Worm (Caenorhabditis elegans) whole organism, L3 larva: ENCODE results near the gene K07F5.14.

Experiments
- R02D3.7 ChIP-seq: fragments of 150-350 bp; optimal IDR thresholded peaks from 2 replicates; lab custom pipeline; 2014; ENCODE audit warnings: missing biosample characterization, missing genetic modification characterization
- ZK546.5 ChIP-seq: sonication (generic microtip); optimal IDR thresholded peaks from 2 replicates; lab custom pipeline; 2017; ENCODE audit warnings: missing biosample characterization, missing genetic modification characterization
- aly-2 ChIP-seq: fragments of 150-350 bp; optimal IDR thresholded peaks from 2 replicates; lab custom pipeline; 2014; ENCODE audit warnings: missing biosample characterization, missing genetic modification characterization
- ama-1 ChIP-seq: fragments of 150-350 bp; optimal IDR thresholded peaks from 2 replicates; lab custom pipeline; 2018
- ceh-16 ChIP-seq: sonication (generic microtip); optimal IDR thresholded peaks from 2 replicates; lab custom pipeline; 2017; ENCODE audit warnings: missing biosample characterization, missing genetic modification characterization
- ceh-28 ChIP-seq: fragments of 150-350 bp; optimal IDR thresholded peaks from 2 replicates; lab custom pipeline; 2014; ENCODE audit warnings: missing biosample characterization, missing genetic modification reagents, missing genetic modification characterization
- ceh-82 ChIP-seq: fragments of 150-350 bp; optimal IDR thresholded peaks from 2 replicates; lab custom pipeline; 2014; ENCODE audit warnings: missing biosample characterization, missing genetic modification characterization
- ceh-9 ChIP-seq: sonication (generic microtip); optimal IDR thresholded peaks from 2 replicates; lab custom pipeline; 2018; ENCODE audit warnings: missing biosample characterization, missing genetic modification characterization
- daf-12 ChIP-seq: fragments of 150-350 bp; optimal IDR thresholded peaks from 2 replicates; lab custom pipeline; 2014; ENCODE audit warnings: missing biosample characterization, missing genetic modification reagents, missing genetic modification characterization
- egl-5 ChIP-seq: fragments of 150-350 bp; optimal IDR thresholded peaks from 2 replicates; lab custom pipeline; 2017; ENCODE audit warnings: missing biosample characterization, missing genetic modification reagents, missing genetic modification characterization, inconsistent platforms
- elt-1 ChIP-seq: fragments of 150-350 bp; optimal IDR thresholded peaks from 2 replicates; lab custom pipeline; 2014; ENCODE audit warnings: missing biosample characterization, missing genetic modification characterization
- elt-2 ChIP-seq: sonication (generic microtip); optimal IDR thresholded peaks from 2 replicates; lab custom pipeline; 2016; ENCODE audit warnings: missing genetic modification reagents, mild to moderate bottlenecking, missing genetic modification characterization, missing compliant biosample characterization
- elt-3 ChIP-seq, 3 experiments: fragments of 150-350 bp in 1 of 3; sonication (generic microtip) in 2 of 3; optimal IDR thresholded peaks; 2 replicates in 2 of 3; 4 replicates in 1 of 3; lab custom pipeline; 2014 to 2017; ENCODE audit warnings: missing biosample characterization in 3 of 3, missing genetic modification characterization in 3 of 3
- eor-1 ChIP-seq, 2 experiments: fragments of 150-350 bp; optimal IDR thresholded peaks; 2 replicates each; lab custom pipeline; 2014 to 2018; ENCODE audit warnings: missing biosample characterization in 2 of 2, missing genetic modification characterization in 2 of 2
- fkh-10 ChIP-seq: sonication (generic microtip); optimal IDR thresholded peaks from 2 replicates; lab custom pipeline; 2017; ENCODE audit warnings: missing biosample characterization, missing genetic modification reagents, missing genetic modification characterization
- fkh-2 ChIP-seq: fragments of 150-350 bp; optimal IDR thresholded peaks from 2 replicates; lab custom pipeline; 2014; ENCODE audit warnings: missing biosample characterization, missing genetic modification reagents, missing genetic modification characterization
- fos-1 ChIP-seq: fragments of 150-350 bp; optimal IDR thresholded peaks from 2 replicates; lab custom pipeline; 2014; ENCODE audit warnings: missing biosample characterization, missing genetic modification characterization
- hmg-11 ChIP-seq: sonication (generic microtip); optimal IDR thresholded peaks from 2 replicates; lab custom pipeline; 2016; ENCODE audit warnings: missing genetic modification characterization, missing compliant biosample characterization
- jun-1 ChIP-seq: fragments of 150-350 bp; optimal IDR thresholded peaks from 2 replicates; lab custom pipeline; 2014; ENCODE audit warnings: missing biosample characterization, missing genetic modification reagents, missing genetic modification characterization
- lin-15B ChIP-seq: fragments of 150-350 bp; optimal IDR thresholded peaks from 2 replicates; lab custom pipeline; 2014; ENCODE audit warnings: missing biosample characterization, missing genetic modification characterization
- lin-39 ChIP-seq: fragments of 150-350 bp; optimal IDR thresholded peaks from 2 replicates; lab custom pipeline; 2018; ENCODE audit warnings: missing biosample characterization, missing genetic modification reagents, missing genetic modification characterization
- lsy-12 ChIP-seq: sonication (generic microtip); optimal IDR thresholded peaks from 2 replicates; lab custom pipeline; 2016; ENCODE audit warnings: mild to moderate bottlenecking, missing genetic modification characterization, missing compliant biosample characterization
- mdl-1 ChIP-seq: fragments of 150-350 bp; optimal IDR thresholded peaks from 2 replicates; lab custom pipeline; 2014; ENCODE audit warnings: missing biosample characterization, missing genetic modification characterization
- mml-1 ChIP-seq: fragments of 150-350 bp; sonication (generic microtip); optimal IDR thresholded peaks from 3 replicates; lab custom pipeline; 2014; ENCODE audit warnings: missing biosample characterization, missing genetic modification characterization
- nfya-1 ChIP-seq: sonication (generic microtip); optimal IDR thresholded peaks from 2 replicates; lab custom pipeline; 2017; ENCODE audit warnings: missing genetic modification characterization, mild to moderate bottlenecking, missing compliant biosample characterization, antibody characterized with exemption, moderate library complexity; ENCODE audit not compliant: insufficient read depth
- nhr-11 ChIP-seq: fragments of 150-350 bp; optimal IDR thresholded peaks from 2 replicates; lab custom pipeline; 2014; ENCODE audit warnings: missing biosample characterization, missing genetic modification characterization
- nhr-12 ChIP-seq: fragments of 150-350 bp; optimal IDR thresholded peaks from 2 replicates; lab custom pipeline; 2014; ENCODE audit warnings: missing biosample characterization, missing genetic modification characterization
- nhr-23 ChIP-seq: fragments of 150-350 bp; optimal IDR thresholded peaks from 2 replicates; lab custom pipeline; 2014; ENCODE audit warnings: missing biosample characterization, missing genetic modification reagents, missing genetic modification characterization
- nhr-237 ChIP-seq: fragments of 150-350 bp; optimal IDR thresholded peaks from 2 replicates; lab custom pipeline; 2014; ENCODE audit warnings: missing biosample characterization, missing genetic modification characterization
- nhr-25 ChIP-seq: sonication (generic microtip); optimal IDR thresholded peaks from 2 replicates; lab custom pipeline; 2017; ENCODE audit warnings: missing biosample characterization, missing genetic modification characterization
- nhr-28 ChIP-seq: fragments of 150-350 bp; optimal IDR thresholded peaks from 2 replicates; lab custom pipeline; 2014; ENCODE audit warnings: missing biosample characterization, missing genetic modification characterization
- nhr-67 ChIP-seq: fragments of 150-350 bp; optimal IDR thresholded peaks from 2 replicates; lab custom pipeline; 2014; ENCODE audit warnings: missing biosample characterization, missing genetic modification characterization
- nhr-76 ChIP-seq: fragments of 150-350 bp; sonication (generic microtip); optimal IDR thresholded peaks from 5 replicates; lab custom pipeline; 2014; ENCODE audit warnings: missing biosample characterization, missing genetic modification characterization
- nhr-77 ChIP-seq: fragments of 150-350 bp; optimal IDR thresholded peaks from 2 replicates; lab custom pipeline; 2014; ENCODE audit warnings: missing biosample characterization, missing genetic modification characterization
- pqm-1 ChIP-seq: fragments of 150-350 bp; optimal IDR thresholded peaks from 2 replicates; lab custom pipeline; 2017; ENCODE audit warnings: missing biosample characterization, missing genetic modification characterization, inconsistent platforms
- skn-1 ChIP-seq: fragments of 150-350 bp; optimal IDR thresholded peaks from 2 replicates; lab custom pipeline; 2014; ENCODE audit warnings: missing biosample characterization, missing genetic modification characterization
- snpc-4 ChIP-seq: fragments of 150-350 bp; optimal IDR thresholded peaks from 2 replicates; lab custom pipeline; 2014; ENCODE audit warnings: missing biosample characterization, missing genetic modification characterization
- tbx-2 ChIP-seq: sonication (generic microtip); optimal IDR thresholded peaks from 2 replicates; lab custom pipeline; 2016; ENCODE audit warnings: mild to moderate bottlenecking, missing genetic modification characterization, missing compliant biosample characterization
- unc-39 ChIP-seq: sonication (generic microtip); optimal IDR thresholded peaks from 4 replicates; lab custom pipeline; 2017; ENCODE audit warnings: missing biosample characterization, missing genetic modification characterization
- unc-62 ChIP-seq: fragments of 150-350 bp; sonication (generic microtip); optimal IDR thresholded peaks from 4 replicates; lab custom pipeline; 2014; ENCODE audit warnings: missing biosample characterization, missing genetic modification reagents, missing genetic modification characterization
- ztf-4 ChIP-seq: fragments of 150-350 bp; optimal IDR thresholded peaks from 2 replicates; lab custom pipeline; 2014; ENCODE audit warnings: missing biosample characterization, missing genetic modification characterization

Gene K07F5.14

DNA sequence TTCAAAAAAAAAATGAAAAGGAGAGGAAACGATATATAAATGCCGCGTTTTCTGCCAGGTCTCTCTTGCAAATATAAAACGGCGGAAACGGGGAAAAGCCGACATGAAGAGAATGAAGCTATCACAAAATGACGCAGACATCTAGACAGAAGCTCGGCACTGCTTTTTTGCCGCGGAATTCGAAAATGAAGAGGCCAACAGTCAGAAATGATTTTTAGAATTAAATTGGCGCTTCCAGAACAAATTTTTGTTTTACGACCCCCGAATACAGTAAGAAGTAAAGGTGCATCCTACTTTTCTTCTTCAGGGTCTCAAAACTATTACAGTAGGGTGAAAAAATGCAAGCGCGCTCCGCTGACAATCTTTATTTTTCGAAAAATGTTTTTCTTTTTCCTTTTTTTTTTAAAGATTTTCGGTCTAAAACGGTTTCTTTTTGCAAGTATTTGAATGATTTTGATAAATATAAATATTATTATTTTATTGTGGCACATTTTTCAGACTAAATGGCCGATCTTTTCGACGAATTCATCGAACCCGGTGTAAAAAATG, 36.8 kb upstream of the K07F5.14 start, which contains the start of gene mtr-4:
Gene mtr-4, plus strand, starts transcription at position 499 of the 549 bp plus-strand sequence.
- TF ChIP-seq ceh-9 (tag; lab: Kevin White, UChicago) (no peak), ceh-16 (no peak), pqm-1 (no peak), fos-1 (no peak), ama-1 (lab: Kevin White, UChicago) (no peak), nhr-77 (tag; lab: Kevin White, UChicago) (no peak), nhr-28 (tag; lab: Kevin White, UChicago) (no peak), nhr-237 (no peak), lin-15B (tag; lab: Kevin White, UChicago) (peak; percentile 62), ceh-28 (no peak), elt-1 (tag; lab: Kevin White, UChicago) (no peak), mml-1 (tag; lab: Kevin White, UChicago) (no peak), fkh-2 (tag; lab: Kevin White, UChicago) (no peak), nhr-12 (tag; lab: Kevin White, UChicago) (no peak), skn-1 (tag; lab: Kevin White, UChicago) (peak; percentile 24), elt-3 (tag; optimal IDR thresholded peaks at IDR 0.05; lab: Kevin White, UChicago) (no peak), egl-5 (tag; lab: Kevin White, UChicago) (peak; percentile 27), eor-1 (tag; optimal IDR thresholded peaks at IDR 0.05; lab: Kevin White, UChicago) (no peak), nhr-23 (tag; lab: Kevin White, UChicago) (no peak), unc-39 (tag; lab: Kevin White, UChicago) (no peak), R02D3.7 (no peak), mdl-1 (tag; lab: Kevin White, UChicago) (no peak), fkh-10 (GFP tag; lab: Kevin White, UChicago) (no peak), lsy-12 (tag; lab: Kevin White, UChicago) (no peak), nfya-1 (tag; lab: Kevin White, UChicago) (no peak), nhr-67 (tag; lab: Kevin White, UChicago) (no peak), snpc-4 (tag; lab: Kevin White, UChicago) (no peak), ZK546.5 (tag; lab: Kevin White, UChicago) (no peak), elt-2 (tag; lab: Kevin White, UChicago) (peak; percentile 85), tbx-2 (tag; lab: Kevin White, UChicago) (no peak)

DNA sequence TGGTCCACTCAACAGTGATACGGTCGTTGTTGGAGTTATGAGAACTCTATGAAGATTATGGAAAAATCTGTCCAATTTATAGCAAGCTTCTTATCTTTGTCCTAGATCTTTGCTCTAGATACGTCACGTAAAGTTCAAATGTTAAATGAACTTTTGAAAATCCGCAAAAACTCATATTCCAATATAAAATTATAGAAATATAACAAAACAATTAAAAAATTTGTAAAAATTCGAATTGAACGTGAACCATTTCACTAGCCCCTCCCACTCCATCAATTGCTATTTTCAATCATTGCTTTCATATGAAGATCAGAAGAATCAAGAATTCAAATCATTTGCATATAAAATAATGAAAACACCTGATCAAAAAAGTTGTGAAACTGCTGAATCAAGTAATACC, 29.4 kb upstream of the K07F5.14 start, which contains the start of gene kin-21:
Gene kin-21, plus strand, starts transcription at position 301 of the 400 bp plus-strand sequence.
- TF ChIP-seq jun-1 (tag; lab: Kevin White, UChicago), result no peak
- TF ChIP-seq egl-5 (tag; lab: Kevin White, UChicago), result no peak

DNA sequence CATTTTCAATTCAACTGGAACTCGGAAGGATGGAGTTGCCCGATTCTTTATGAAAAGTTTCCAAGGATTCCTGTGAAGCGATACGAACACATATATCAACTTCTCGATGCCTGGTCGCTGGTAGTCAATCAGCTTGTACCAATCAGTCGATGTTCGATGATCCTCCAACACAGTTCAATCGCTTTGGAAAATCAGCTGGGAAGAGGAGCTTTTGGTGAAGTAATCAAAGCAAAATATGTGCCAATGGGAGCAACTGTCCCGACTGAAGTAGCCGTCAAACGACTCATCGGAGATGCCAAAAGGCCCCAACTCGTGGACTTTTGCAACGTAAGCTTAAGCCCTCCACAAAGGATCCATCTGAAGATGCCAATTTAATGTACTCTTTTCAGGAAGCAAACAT, 28.7 kb upstream of the K07F5.14 start:
- no peak for TF ChIP-seq hmg-11 (tag; lab: Kevin White, UChicago)
- TF ChIP-seq ZK546.5 (tag; lab: Kevin White, UChicago), result no peak
- no peak for TF ChIP-seq aly-2 (tag; lab: Kevin White, UChicago)
- no peak for TF ChIP-seq mml-1 (tag; lab: Kevin White, UChicago)

DNA sequence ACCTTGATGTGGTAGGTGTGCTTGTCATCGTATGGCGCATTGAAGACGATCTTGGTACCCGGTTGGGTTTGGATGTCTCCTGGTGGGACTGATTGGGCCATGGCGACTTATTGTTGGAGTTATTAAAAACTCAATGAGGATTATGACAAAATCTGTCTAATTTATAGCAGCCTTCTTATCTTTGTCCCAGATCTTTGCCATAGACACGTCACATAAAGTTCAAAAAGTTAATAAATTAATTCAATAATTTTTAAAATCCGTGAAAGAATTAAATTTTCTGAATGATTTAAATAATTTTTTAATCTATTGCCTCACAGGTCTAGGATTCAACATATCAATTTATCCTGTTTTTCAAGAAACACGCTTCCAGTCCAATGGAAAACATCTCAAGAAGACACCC, 25.7 kb upstream of the K07F5.14 start, which contains the start of gene msp-81:
Gene msp-81, minus strand, starts transcription at position 101 of the 400 bp plus-strand sequence.
- no peak for TF ChIP-seq nhr-25
- TF ChIP-seq elt-2 (tag; lab: Kevin White, UChicago), result no peak
- TF ChIP-seq nhr-67 (tag; lab: Kevin White, UChicago), result no peak
- no peak for TF ChIP-seq lin-39 (tag; lab: Kevin White, UChicago)
- TF ChIP-seq ceh-82 (tag; lab: Kevin White, UChicago), result no peak
- no peak for TF ChIP-seq jun-1 (tag; lab: Kevin White, UChicago)
- TF ChIP-seq aly-2 (tag; lab: Kevin White, UChicago), result no peak
- TF ChIP-seq ztf-4, result no peak
- TF ChIP-seq elt-1 (tag; lab: Kevin White, UChicago), result no peak
- TF ChIP-seq unc-62, result no peak
- no peak for TF ChIP-seq daf-12 (tag; lab: Kevin White, UChicago)
- no peak for TF ChIP-seq ceh-28
- no peak for TF ChIP-seq tbx-2 (tag; lab: Kevin White, UChicago)
- TF ChIP-seq nhr-11 (tag; lab: Kevin White, UChicago), result no peak
- TF ChIP-seq lin-15B (tag; lab: Kevin White, UChicago), result no peak
- TF ChIP-seq nhr-76 (tag; lab: Kevin White, UChicago), result no peak
- no peak for TF ChIP-seq snpc-4 (tag; lab: Kevin White, UChicago)
- TF ChIP-seq, all 47 proteins: peak for 0
